Fruit fly (Drosophila melanogaster): ENCODE data around the gene CG42367.

The CG42367 gene

dm6 chr2L:9956993-9957652 lies 26.7 kb downstream of the CG42367 start, which contains the start of the genes CG4658 and CG5846 (continued):
- peak; percentile 66 for TF ChIP-seq CG12071 (GFP tag; optimal IDR thresholded peaks at IDR 0.05)
- peak; percentile 94 for TF ChIP-seq dmrt99B (tag; optimal IDR thresholded peaks at IDR 0.05)
- peak; percentile 91 for TF ChIP-seq CG4404 (GFP tag; IDR thresholded peaks at IDR 0.05)
- peak; percentile 94 for TF ChIP-seq CG14667 (GFP tag; IDR thresholded peaks at IDR 0.05)
- TF ChIP-seq Dfd (GFP tag; optimal IDR thresholded peaks at IDR 0.05), result no peak
- TF ChIP-seq CG8089 (GFP tag; optimal IDR thresholded peaks at IDR 0.05), result peak; percentile 72
- peak; percentile 93 for TF ChIP-seq CG15269 (tag; optimal IDR thresholded peaks at IDR 0.05)
- peak; percentile 89 for TF ChIP-seq Ets65A (GFP tag)
- TF ChIP-seq CG7745 (tag; optimal IDR thresholded peaks at IDR 0.05), result peak; percentile 69
- TF ChIP-seq hbn (GFP tag; IDR thresholded peaks at IDR 0.05; ENCODE audit: partially characterized antibody), result no peak
- no peak for TF ChIP-seq nerfin-2 (GFP tag; IDR thresholded peaks at IDR 0.05; ENCODE audit: partially characterized antibody)
- TF ChIP-seq Kr (GFP tag; optimal IDR thresholded peaks at IDR 0.05), result no peak
- peak; percentile 81 for TF ChIP-seq Nf-YC (tag; optimal IDR thresholded peaks at IDR 0.05)
- peak; percentile 91 for TF ChIP-seq Sox100B (GFP tag; optimal IDR thresholded peaks at IDR 0.05)
- peak; percentile 9 for TF ChIP-seq CG17912 (GFP tag; optimal IDR thresholded peaks at IDR 0.05)
- peak; percentile 93 for TF ChIP-seq tio (GFP tag; optimal IDR thresholded peaks at IDR 0.05)
- peak; percentile 72 for TF ChIP-seq mam (GFP tag; optimal IDR thresholded peaks at IDR 0.05)
- TF ChIP-seq ash1 (GFP tag; optimal IDR thresholded peaks at IDR 0.05), result no peak
- TF ChIP-seq stwl (tag; optimal IDR thresholded peaks at IDR 0.05), result peak; percentile 64
- peak; percentile 96 for TF ChIP-seq CG17359 (tag; optimal IDR thresholded peaks at IDR 0.05)
- TF ChIP-seq CG34376 (GFP tag; optimal IDR thresholded peaks at IDR 0.05), result peak; percentile 70
- peak; percentile 94 for TF ChIP-seq ap (GFP tag; IDR thresholded peaks at IDR 0.05)
- peak; percentile 98 for TF ChIP-seq CG2712 (tag; optimal IDR thresholded peaks at IDR 0.05)
- TF ChIP-seq dati (GFP tag; IDR thresholded peaks at IDR 0.05), result peak; percentile 79
- TF ChIP-seq Rx (GFP tag; IDR thresholded peaks at IDR 0.05), result peak; percentile 82
- peak; percentile 83 for TF ChIP-seq Nf-YB (GFP tag; optimal IDR thresholded peaks at IDR 0.05)
- TF ChIP-seq CG18764 (GFP tag; optimal IDR thresholded peaks at IDR 0.05), result peak; percentile 93
- peak; percentile 62; the same call in 1 of the 2 replicates for TF ChIP-seq CG10321 (GFP tag; IDR thresholded peaks at IDR 0.05)
- no peak for TF ChIP-seq lov (optimal IDR thresholded peaks at IDR 0.05)
- TF ChIP-seq lov (GFP tag; IDR thresholded peaks at IDR 0.05), result peak; percentile 86
- TF ChIP-seq chn (GFP tag; optimal IDR thresholded peaks at IDR 0.05), result peak; percentile 79
- TF ChIP-seq CG10366 (GFP tag; IDR thresholded peaks at IDR 0.05), result peak; percentile 92
- no peak for TF ChIP-seq luna (GFP tag; optimal IDR thresholded peaks at IDR 0.05)
- TF ChIP-seq Atf6 (GFP tag; IDR thresholded peaks at IDR 0.05), result peak; percentile 95
- TF ChIP-seq CG5180 (GFP tag; optimal IDR thresholded peaks at IDR 0.05), result no peak
- TF ChIP-seq CkIIα-i1 (GFP tag; IDR thresholded peaks at IDR 0.05), result no peak; the same call in 1 of the 2 replicates
- peak; percentile 90 for TF ChIP-seq wor (GFP tag; IDR thresholded peaks at IDR 0.05)
- peak; percentile 85 to 87 for TF ChIP-seq Pdp1 (GFP tag; optimal IDR thresholded peaks at IDR 0.05)
- peak; percentile 33 for TF ChIP-seq CTCF (GFP tag; optimal IDR thresholded peaks at IDR 0.05)
- peak; percentile 91 for TF ChIP-seq YL-1 (GFP tag; optimal IDR thresholded peaks at IDR 0.05)
- TF ChIP-seq CG3065 (GFP tag; optimal IDR thresholded peaks at IDR 0.05), result peak; percentile 89
- peak; percentile 92 for TF ChIP-seq ase (GFP tag; IDR thresholded peaks at IDR 0.05)
- TF ChIP-seq hkb (optimal IDR thresholded peaks at IDR 0.05), result no peak
- TF ChIP-seq hkb (GFP tag; IDR thresholded peaks at IDR 0.05), result peak; percentile 96
- peak; percentile 91 for TF ChIP-seq CG2202 (tag; optimal IDR thresholded peaks at IDR 0.05)
- TF ChIP-seq CG6854 (GFP tag; optimal IDR thresholded peaks at IDR 0.05), result peak; percentile 78
- TF ChIP-seq CG6683 (GFP tag; optimal IDR thresholded peaks at IDR 0.05), result peak; percentile 75
- TF ChIP-seq CG10462 (GFP tag; optimal IDR thresholded peaks at IDR 0.05), result peak; percentile 93
- TF ChIP-seq CG5953 (GFP tag; IDR thresholded peaks at IDR 0.05), result peak; percentile 86
- peak; percentile 90 for TF ChIP-seq CG4820 (GFP tag; optimal IDR thresholded peaks at IDR 0.05)

Data from whole organism, embryonic.